Fruit fly (Drosophila melanogaster) whole organism, prepupa: ENCODE measurements around the gene Cyp308a1.

Experiments
- CG10631 ChIP-seq: fragments of 200-800 bp; sonication (Bioruptor generic); optimal IDR thresholded peaks from 2 replicates; lab custom pipeline; 2016; ENCODE audit warnings: missing biosample characterization, missing genetic modification characterization
- CG15336 ChIP-seq: fragments of 200-800 bp; sonication (Bioruptor generic); IDR thresholded peaks from 2 replicates; pipeline ENCODE4 v1.3.6; 2022; ENCODE audit warnings: missing biosample characterization, missing genetic modification characterization
- Lpt ChIP-seq: fragments of 200-800 bp; sonication (Bioruptor generic); optimal IDR thresholded peaks from 3 replicates; lab custom pipeline; 2016; ENCODE audit warnings: missing biosample characterization, missing genetic modification characterization
- dac ChIP-seq: fragments of 200-800 bp; sonication (Bioruptor generic); optimal IDR thresholded peaks from 2 replicates; lab custom pipeline; 2017; ENCODE audit warnings: missing biosample characterization, mild to moderate bottlenecking, missing genetic modification characterization
- dsx ChIP-seq: fragments of 200-800 bp; optimal IDR thresholded peaks from 3 replicates; lab custom pipeline; 2019; ENCODE audit warnings: missing biosample characterization, mild to moderate bottlenecking, missing genetic modification characterization, moderate library complexity; ENCODE audit not compliant: poor library complexity, severe bottlenecking
- lz ChIP-seq: fragments of 200-800 bp; sonication (Bioruptor generic); optimal IDR thresholded peaks from 3 replicates; lab custom pipeline; 2016; ENCODE audit warnings: missing biosample characterization, missing genetic modification characterization

- TF ChIP-seq Lpt (GFP tag; lab: Kevin White, UChicago), result no peak
- no peak for TF ChIP-seq CG15336 (GFP tag; lab: Robert Waterston, UW)
- no peak for TF ChIP-seq lz
- no peak for TF ChIP-seq dsx
- TF ChIP-seq dac (GFP tag; lab: Kevin White, UChicago), result no peak
- TF ChIP-seq CG10631 (GFP tag; lab: Kevin White, UChicago), result no peak
Observed at dm6 chrX:18700586-18700985, 9.1 kb upstream of the Cyp308a1 start.
